Worm (Caenorhabditis elegans) whole organism, late embryonic: Measurements from ENCODE around the gene pde-12.

ENCODE experiments used
- F13H6.1 ChIP-seq: sonication (generic microtip); optimal IDR thresholded peaks from 2 replicates; lab custom pipeline; 2016; ENCODE audit warnings: missing genetic modification characterization, missing compliant biosample characterization
- ama-1 ChIP-seq: fragments of 150-350 bp; optimal IDR thresholded peaks from 2 replicates; lab custom pipeline; 2014
- ceh-24 ChIP-seq: sonication (generic microtip); optimal IDR thresholded peaks from 2 replicates; lab custom pipeline; 2016; ENCODE audit warnings: mild to moderate bottlenecking, missing genetic modification characterization, missing compliant biosample characterization
- eyg-1 ChIP-seq: sonication (generic microtip); optimal IDR thresholded peaks from 2 replicates; lab custom pipeline; 2016; ENCODE audit warnings: missing genotype, missing genetic modification characterization, missing compliant biosample characterization
- pha-4 ChIP-seq: fragments of 150-350 bp; optimal IDR thresholded peaks from 2 replicates; lab custom pipeline; 2018; ENCODE audit warnings: missing biosample characterization, missing genetic modification reagents, missing genetic modification characterization
- pqm-1 ChIP-seq: sonication (generic microtip); optimal IDR thresholded peaks from 2 replicates; lab custom pipeline; 2016; ENCODE audit warnings: missing genetic modification characterization, missing compliant biosample characterization
- rnt-1 ChIP-seq: sonication (generic microtip); optimal IDR thresholded peaks from 2 replicates; lab custom pipeline; 2016; ENCODE audit warnings: missing genetic modification characterization, missing compliant biosample characterization
- sox-4 ChIP-seq: sonication (generic microtip); optimal IDR thresholded peaks from 2 replicates; lab custom pipeline; 2017; ENCODE audit warnings: mild to moderate bottlenecking, missing genetic modification characterization, inconsistent platforms, missing compliant biosample characterization
- unc-42 ChIP-seq: sonication (generic microtip); optimal IDR thresholded peaks from 2 replicates; lab custom pipeline; 2016; ENCODE audit warnings: missing genotype, missing genetic modification characterization, missing compliant biosample characterization

DNA sequence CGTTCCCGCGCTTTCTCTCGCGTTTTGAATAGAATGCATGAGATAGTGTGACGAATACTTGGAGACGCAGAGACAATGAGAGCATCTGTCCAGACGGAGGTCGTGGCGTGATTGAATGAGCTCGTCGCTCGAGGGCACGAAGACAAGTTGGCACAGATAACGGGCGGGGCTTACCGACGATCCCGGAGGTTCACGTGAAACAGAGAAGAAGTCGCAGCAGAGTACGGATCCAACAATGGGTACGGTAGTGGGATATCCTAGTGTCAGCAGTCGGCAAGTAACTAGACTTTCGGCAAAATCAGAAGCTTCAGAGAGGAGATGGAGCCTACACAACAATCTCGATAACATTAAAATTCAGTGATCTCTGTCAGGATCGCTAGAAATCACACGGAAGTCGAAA lies 25.0 kb downstream of the pde-12 start:
- no peak for TF ChIP-seq pqm-1 (tag; lab: Kevin White, UChicago)
- TF ChIP-seq eyg-1 = no peak
- no peak for TF ChIP-seq F13H6.1 (tag; lab: Kevin White, UChicago)
- no peak for TF ChIP-seq rnt-1 (tag; lab: Kevin White, UChicago)
- no peak for TF ChIP-seq pha-4 (tag; lab: Kevin White, UChicago)
- no peak for TF ChIP-seq ama-1
- TF ChIP-seq unc-42 = no peak
- TF ChIP-seq ceh-24 (tag; lab: Kevin White, UChicago) = no peak
- no peak for TF ChIP-seq sox-4
